Worm (Caenorhabditis elegans): ENCODE measurements around the gene hda-4.

Gene hda-4

ce11 chrX:16793470-16793869, 64.1 kb downstream of the hda-4 start (continued):
- TF ChIP-seq Y55F3AM.14 (GFP tag; optimal IDR thresholded peaks at IDR 0.05) (no peak), nhr-21 (tag; optimal IDR thresholded peaks at IDR 0.05) (peak; percentile 49), C34F6.9 (tag; optimal IDR thresholded peaks at IDR 0.05) (peak; percentile 34)

Data from whole organism, L2 larva.